Worm (Caenorhabditis elegans) whole organism, L4 larva: Measurements from ENCODE around the gene fum-1.

Experiments
- F10B5.3 ChIP-seq: sonication (generic microtip); optimal IDR thresholded peaks from 2 replicates; lab custom pipeline; 2016; ENCODE audit warnings: mild to moderate bottlenecking, missing genetic modification characterization, missing compliant biosample characterization
- F37D6.2 ChIP-seq: sonication (generic microtip); optimal IDR thresholded peaks from 2 replicates; lab custom pipeline; 2016; ENCODE audit warnings: mild to moderate bottlenecking, missing genetic modification characterization, missing compliant biosample characterization
- F49E8.2 ChIP-seq: sonication (generic microtip); optimal IDR thresholded peaks from 2 replicates; lab custom pipeline; 2016; ENCODE audit warnings: missing compliant biosample characterization, mild to moderate bottlenecking, missing genetic modification characterization, borderline replicate concordance
- Y105C5A.15 ChIP-seq: fragments of 200-800 bp; sonication (Bioruptor generic); IDR thresholded peaks from 2 replicates; pipeline ENCODE4 v1.3.6; 2022; ENCODE audit warnings: missing genetic modification characterization, missing compliant biosample characterization
- aha-1 ChIP-seq: fragments of 150-350 bp; peaks from one replicate; lab custom pipeline; 2014; ENCODE audit warnings: missing biosample characterization, missing genetic modification characterization
- arid-1 ChIP-seq: fragments of 200-800 bp; sonication (Bioruptor generic); conservative IDR thresholded peaks from 2 replicates; pipeline ENCODE4 v1.3.6; 2022; ENCODE audit warnings: missing genetic modification reagents, missing genetic modification characterization, missing compliant biosample characterization
- ceh-28 ChIP-seq: fragments of 150-350 bp; optimal IDR thresholded peaks from 2 replicates; lab custom pipeline; 2014; ENCODE audit warnings: missing biosample characterization, missing genetic modification reagents, missing genetic modification characterization
- ceh-44 ChIP-seq: fragments of 200-800 bp; sonication (Bioruptor generic); IDR thresholded peaks from 2 replicates; pipeline ENCODE4 v1.3.6; 2022; ENCODE audit warnings: missing genetic modification reagents, missing genetic modification characterization, missing compliant biosample characterization
- ceh-62 ChIP-seq: sonication (generic microtip); optimal IDR thresholded peaks from 2 replicates; lab custom pipeline; 2017; ENCODE audit warnings: missing biosample characterization, missing genetic modification characterization
- ces-1 ChIP-seq: fragments of 150-350 bp; sonication (generic microtip); optimal IDR thresholded peaks from 4 replicates; lab custom pipeline; 2014; ENCODE audit warnings: missing biosample characterization, missing genetic modification reagents, missing genetic modification characterization
- cey-2 ChIP-seq: sonication (generic microtip); optimal IDR thresholded peaks from 3 replicates; lab custom pipeline; 2017; ENCODE audit warnings: missing genetic modification characterization, mild to moderate bottlenecking, missing compliant biosample characterization, antibody characterized with exemption, borderline replicate concordance; ENCODE audit not compliant: insufficient read depth
- ctbp-1 ChIP-seq: fragments of 200-800 bp; sonication (Bioruptor generic); IDR thresholded peaks from 2 replicates; pipeline ENCODE4 v1.3.6; 2022; ENCODE audit warnings: missing genetic modification reagents, missing genetic modification characterization, missing compliant biosample characterization
- daf-8 ChIP-seq: fragments of 200-800 bp; sonication (Bioruptor generic); IDR thresholded peaks from 2 replicates; pipeline ENCODE4 v1.3.6; 2022; ENCODE audit warnings: missing genetic modification characterization, missing compliant biosample characterization
- dmd-6 ChIP-seq: fragments of 200-800 bp; sonication (Bioruptor generic); IDR thresholded peaks from 2 replicates; pipeline ENCODE4 v1.3.6; 2022; ENCODE audit warnings: missing genetic modification reagents, missing genetic modification characterization, missing compliant biosample characterization
- dpl-1 ChIP-seq: fragments of 150-350 bp; optimal IDR thresholded peaks from 2 replicates; lab custom pipeline; 2014; ENCODE audit warnings: missing biosample characterization, missing genetic modification reagents, missing genetic modification characterization
- duxl-1 ChIP-seq: sonication (generic microtip); optimal IDR thresholded peaks from 2 replicates; lab custom pipeline; 2016; ENCODE audit warnings: mild to moderate bottlenecking, missing genetic modification characterization, moderate library complexity, missing compliant biosample characterization; ENCODE audit not compliant: poor library complexity
- fos-1 ChIP-seq: fragments of 150-350 bp; optimal IDR thresholded peaks from 2 replicates; lab custom pipeline; 2014; ENCODE audit warnings: missing biosample characterization, missing genetic modification characterization
- hlh-30 ChIP-seq: sonication (generic microtip); optimal IDR thresholded peaks from 2 replicates; lab custom pipeline; 2017; ENCODE audit warnings: antibody characterized with exemption, mild to moderate bottlenecking, missing genetic modification characterization, missing compliant biosample characterization; ENCODE audit not compliant: insufficient read depth
- hmg-1.1 ChIP-seq: fragments of 200-800 bp; sonication (Bioruptor generic); IDR thresholded peaks from 2 replicates; pipeline ENCODE4 v1.3.6; 2022; ENCODE audit warnings: missing genetic modification reagents, missing genetic modification characterization, missing compliant biosample characterization
- jun-1 ChIP-seq: fragments of 150-350 bp; optimal IDR thresholded peaks from 2 replicates; lab custom pipeline; 2014; ENCODE audit warnings: missing biosample characterization, missing genetic modification reagents, missing genetic modification characterization
- lim-7 ChIP-seq: fragments of 200-800 bp; sonication (Bioruptor generic); IDR thresholded peaks from 2 replicates; pipeline ENCODE4 v1.3.6; 2022; ENCODE audit warnings: missing genetic modification characterization, missing compliant biosample characterization
- lin-15B ChIP-seq: fragments of 150-350 bp; sonication (generic microtip); optimal IDR thresholded peaks from 3 replicates; lab custom pipeline; 2014; ENCODE audit warnings: missing biosample characterization, missing genetic modification characterization
- lin-38 ChIP-seq: fragments of 200-800 bp; sonication (Bioruptor generic); IDR thresholded peaks from 2 replicates; pipeline ENCODE4 v1.3.6; 2022; ENCODE audit warnings: missing genetic modification reagents, missing genetic modification characterization, missing compliant biosample characterization
- lir-3 ChIP-seq: sonication (generic microtip); optimal IDR thresholded peaks from 2 replicates; lab custom pipeline; 2016; ENCODE audit warnings: mild to moderate bottlenecking, missing genetic modification characterization, missing compliant biosample characterization
- lsy-2 ChIP-seq, 2 experiments: fragments of 150-350 bp in 1 of 2; sonication (generic microtip) in 1 of 2; optimal IDR thresholded peaks; 2 replicates each; lab custom pipeline; 2014 to 2017; ENCODE audit warnings: missing biosample characterization in 2 of 2, missing genetic modification characterization in 2 of 2
- madf-5 ChIP-seq, 2 experiments: fragments of 200-800 bp; sonication (Bioruptor generic); IDR thresholded peaks; 2 replicates each; pipeline ENCODE4 v1.3.6; 2022; ENCODE audit warnings: missing compliant biosample characterization in 2 of 2, missing genetic modification characterization in 2 of 2
- mep-1 ChIP-seq: fragments of 150-350 bp; sonication (generic microtip); optimal IDR thresholded peaks from 3 replicates; lab custom pipeline; 2014; ENCODE audit warnings: missing biosample characterization, missing genetic modification characterization
- mxl-2 ChIP-seq: fragments of 200-800 bp; sonication (Bioruptor generic); conservative IDR thresholded peaks from 2 replicates; pipeline ENCODE4 v1.3.6; 2022; ENCODE audit warnings: missing genetic modification reagents, missing genetic modification characterization, missing compliant biosample characterization
- nhr-237 ChIP-seq: sonication (generic microtip); optimal IDR thresholded peaks from 2 replicates; lab custom pipeline; 2017; ENCODE audit warnings: missing biosample characterization, missing genetic modification characterization
- nhr-28 ChIP-seq: fragments of 150-350 bp; optimal IDR thresholded peaks from 2 replicates; lab custom pipeline; 2014; ENCODE audit warnings: missing biosample characterization, missing genetic modification characterization
- nhr-41 ChIP-seq: fragments of 200-800 bp; sonication (Bioruptor generic); IDR thresholded peaks from 2 replicates; pipeline ENCODE4 v1.3.6; 2022; ENCODE audit warnings: missing genetic modification reagents, missing genetic modification characterization, missing compliant biosample characterization
- nhr-48 ChIP-seq: sonication (generic microtip); optimal IDR thresholded peaks from 2 replicates; lab custom pipeline; 2016; ENCODE audit warnings: mild to moderate bottlenecking, missing genetic modification characterization, missing compliant biosample characterization
- nhr-77 ChIP-seq: fragments of 150-350 bp; optimal IDR thresholded peaks from 2 replicates; lab custom pipeline; 2014; ENCODE audit warnings: missing biosample characterization, missing genetic modification characterization
- pqm-1 ChIP-seq: sonication (generic microtip); optimal IDR thresholded peaks from 2 replicates; lab custom pipeline; 2017; ENCODE audit warnings: missing biosample characterization, missing genetic modification characterization
- rbr-2 ChIP-seq: sonication (generic microtip); optimal IDR thresholded peaks from 2 replicates; lab custom pipeline; 2016; ENCODE audit warnings: missing genotype, missing genetic modification characterization, missing compliant biosample characterization
- sdz-12 ChIP-seq: fragments of 200-800 bp; sonication (Bioruptor generic); optimal IDR thresholded peaks from 2 replicates; lab custom pipeline; 2018; ENCODE audit warnings: mild to moderate bottlenecking, missing genetic modification characterization, missing compliant biosample characterization
- skn-1 ChIP-seq: fragments of 150-350 bp; optimal IDR thresholded peaks from 2 replicates; lab custom pipeline; 2014; ENCODE audit warnings: missing biosample characterization, missing genetic modification characterization
- snpc-1.2 ChIP-seq: fragments of 200-800 bp; sonication (Bioruptor generic); IDR thresholded peaks from 2 replicates; pipeline ENCODE4 v1.3.6; 2022; ENCODE audit warnings: missing genetic modification reagents, missing genetic modification characterization, missing compliant biosample characterization
- spr-3 ChIP-seq: fragments of 200-800 bp; sonication (Bioruptor generic); optimal IDR thresholded peaks from 2 replicates; lab custom pipeline; 2018; ENCODE audit warnings: mild to moderate bottlenecking, missing genetic modification characterization, missing compliant biosample characterization
- unc-39 ChIP-seq: sonication (generic microtip); optimal IDR thresholded peaks from 2 replicates; lab custom pipeline; 2017; ENCODE audit warnings: missing biosample characterization, missing genetic modification characterization
- unc-62 ChIP-seq, 3 experiments: fragments of 150-350 bp in 1 of 3; sonication (generic microtip); optimal IDR thresholded peaks in 2 of 3; peaks in 1 of 3; 1 replicate in 1 of 3; 2 replicates in 2 of 3; lab custom pipeline; 2014 to 2017; ENCODE audit warnings: missing biosample characterization in 3 of 3, missing genetic modification characterization in 3 of 3, missing genetic modification reagents in 3 of 3, missing genotype in 1 of 3
- vab-7 ChIP-seq: fragments of 200-800 bp; sonication (Bioruptor generic); IDR thresholded peaks from 2 replicates; pipeline ENCODE4 v1.3.6; 2022; ENCODE audit warnings: missing genetic modification reagents, missing genetic modification characterization, missing compliant biosample characterization
- zfp-2 ChIP-seq: sonication (generic microtip); optimal IDR thresholded peaks from 2 replicates; lab custom pipeline; 2016; ENCODE audit warnings: mild to moderate bottlenecking, missing genetic modification characterization, missing compliant biosample characterization
- zfp-3 ChIP-seq: fragments of 200-800 bp; sonication (Bioruptor generic); conservative IDR thresholded peaks from 2 replicates; pipeline ENCODE4 v1.3.6; 2022; ENCODE audit warnings: missing genetic modification reagents, missing genetic modification characterization, missing compliant biosample characterization
- zip-11 ChIP-seq: fragments of 200-800 bp; sonication (Bioruptor generic); IDR thresholded peaks from 2 replicates; pipeline ENCODE4 v1.3.6; 2022; ENCODE audit warnings: missing genetic modification characterization, missing compliant biosample characterization
- ztf-11 ChIP-seq: fragments of 150-350 bp; optimal IDR thresholded peaks from 2 replicates; lab custom pipeline; 2014; ENCODE audit warnings: missing biosample characterization, missing genetic modification characterization
- ztf-7 ChIP-seq: fragments of 150-350 bp; optimal IDR thresholded peaks from 2 replicates; lab custom pipeline; 2014; ENCODE audit warnings: missing biosample characterization, missing genetic modification characterization

fum-1 gene

DNA sequence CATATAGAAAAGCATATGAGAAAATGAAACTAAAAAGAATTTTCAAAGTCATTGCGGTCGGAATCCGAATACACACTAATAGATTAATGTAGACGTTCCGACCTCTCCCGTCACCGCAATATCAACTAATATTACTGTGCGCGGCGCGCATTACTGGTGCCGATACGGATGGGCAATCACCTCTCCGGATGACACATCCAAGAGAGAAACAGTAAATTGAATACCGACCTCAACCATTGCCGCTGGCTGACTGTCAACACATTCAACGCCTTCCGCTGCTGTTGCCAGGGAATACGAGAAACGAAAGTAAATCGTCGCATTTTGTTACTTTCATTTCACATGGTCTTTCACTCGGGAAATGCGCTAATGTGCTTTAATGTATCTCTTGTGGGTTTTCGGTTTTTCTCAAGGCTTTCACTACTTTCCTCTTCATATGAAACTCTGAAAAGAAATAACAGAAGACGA is 29.5 kb downstream of the fum-1 start (continued):
- no peak for TF ChIP-seq unc-39 (tag; lab: Kevin White, UChicago)
- TF ChIP-seq ctbp-1 (GFP tag; lab: Robert Waterston, UW): peak; percentile 49; the same call in 1 of the 2 replicates
- no peak for TF ChIP-seq sdz-12 (GFP tag; lab: Kevin White, UChicago)
- peak; percentile 17; the same call in 1 of the 2 replicates for TF ChIP-seq lim-7 (GFP tag; lab: Robert Waterston, UW)
- no peak for TF ChIP-seq zfp-3
- peak; percentile 70 for TF ChIP-seq lin-38 (GFP tag; lab: Robert Waterston, UW)
- TF ChIP-seq dmd-6 (GFP tag; lab: Robert Waterston, UW): no peak
- no peak for TF ChIP-seq ztf-7 (tag; lab: Kevin White, UChicago)
- TF ChIP-seq jun-1 (tag; lab: Kevin White, UChicago): no peak
- peak; percentile 91 for TF ChIP-seq Y105C5A.15 (GFP tag; lab: Robert Waterston, UW)
- TF ChIP-seq F37D6.2 (tag; lab: Kevin White, UChicago): no peak
- TF ChIP-seq rbr-2 (tag; lab: Kevin White, UChicago): no peak
- no peak for TF ChIP-seq lir-3 (tag; lab: Kevin White, UChicago)
- no peak for TF ChIP-seq ceh-44
- TF ChIP-seq pqm-1 (tag; lab: Kevin White, UChicago): no peak
- no peak for TF ChIP-seq vab-7 (GFP tag; lab: Robert Waterston, UW)
- TF ChIP-seq hlh-30 (tag; lab: Kevin White, UChicago): no peak
- no peak for TF ChIP-seq lin-15B
- no peak for TF ChIP-seq cey-2 (tag; lab: Kevin White, UChicago)
- TF ChIP-seq daf-8 (GFP tag; lab: Robert Waterston, UW): no peak
- no peak for TF ChIP-seq fos-1
- peak; percentile 43 for TF ChIP-seq aha-1 (tag; lab: Kevin White, UChicago)
- no peak for TF ChIP-seq ztf-11 (tag; lab: Kevin White, UChicago)
- 0 out of 4 replicates have a peak, but pooled peaks of 1 of the 2 experiments have one; percentile 2 for TF ChIP-seq madf-5 (GFP tag; IDR thresholded peaks at IDR 0.05; lab: Robert Waterston, UW)
- TF ChIP-seq nhr-41 (GFP tag; lab: Robert Waterston, UW): no peak
- TF ChIP-seq zfp-2 (tag; lab: Kevin White, UChicago): no peak
- no peak for TF ChIP-seq snpc-1.2 (GFP tag; lab: Robert Waterston, UW)
- TF ChIP-seq duxl-1 (tag; lab: Kevin White, UChicago): peak; percentile 30
- TF ChIP-seq zip-11: no peak
- TF ChIP-seq dpl-1 (GFP tag; lab: Kevin White, UChicago): no peak
- TF ChIP-seq, all 104 proteins: peak for 30

DNA sequence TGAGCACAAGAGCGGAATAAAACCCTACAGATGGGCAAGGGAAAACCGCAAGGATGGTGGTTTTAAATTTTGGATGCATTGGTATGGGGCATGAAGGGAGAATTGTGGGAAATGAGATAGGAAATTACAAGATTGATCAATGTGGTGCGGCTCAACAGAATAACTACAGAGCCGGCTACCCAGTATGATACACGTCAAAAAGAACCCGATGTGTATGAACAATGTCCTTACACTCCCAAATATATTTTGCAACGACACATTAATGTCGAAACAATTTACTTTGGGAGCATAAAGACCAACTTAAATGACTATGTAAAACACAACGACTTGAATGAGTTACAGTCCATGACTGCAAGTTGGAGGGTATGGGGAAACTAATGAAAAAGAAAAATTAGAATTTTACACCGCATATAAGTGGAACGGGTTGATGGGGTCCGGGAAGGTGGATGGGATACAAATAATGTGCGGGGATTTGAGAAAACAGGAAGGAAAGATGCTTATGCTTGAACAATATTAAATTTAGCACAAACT is 30.3 kb downstream of the fum-1 start:
- no peak for TF ChIP-seq ztf-11 (tag; lab: Kevin White, UChicago)
- TF ChIP-seq dmd-6 (GFP tag; lab: Robert Waterston, UW): no peak
- no peak for TF ChIP-seq mxl-2 (GFP tag; lab: Robert Waterston, UW)
- TF ChIP-seq arid-1 (GFP tag; lab: Robert Waterston, UW): peak; percentile 38; the same call in 1 of the 2 replicates
- TF ChIP-seq lsy-2 (tag; optimal IDR thresholded peaks at IDR 0.05; lab: Kevin White, UChicago): no peak
- no peak for TF ChIP-seq spr-3
- TF ChIP-seq F49E8.2 (tag; lab: Kevin White, UChicago): no peak
- no peak for TF ChIP-seq nhr-237
- TF ChIP-seq skn-1 (tag; lab: Kevin White, UChicago): no peak
- no peak for TF ChIP-seq unc-62 (GFP tag; optimal IDR thresholded peaks at IDR 0.05 in 1 of 2; lab: Kevin White, UChicago)
- TF ChIP-seq unc-62 (tag; optimal IDR thresholded peaks at IDR 0.05; lab: Kevin White, UChicago): no peak
- no peak for TF ChIP-seq F10B5.3
- no peak for TF ChIP-seq ceh-28 (tag; lab: Kevin White, UChicago)
- no peak for TF ChIP-seq pqm-1 (tag; lab: Kevin White, UChicago)
- no peak for TF ChIP-seq ces-1 (GFP tag; lab: Kevin White, UChicago)
- 0 out of 2 replicates have a peak, but pooled peaks have one; percentile 16 for TF ChIP-seq ctbp-1 (GFP tag; lab: Robert Waterston, UW)
- no peak for TF ChIP-seq zfp-2 (tag; lab: Kevin White, UChicago)
- TF ChIP-seq nhr-48: no peak
- no peak for TF ChIP-seq hmg-1.1 (GFP tag; lab: Robert Waterston, UW)
- no peak for TF ChIP-seq lin-15B
- TF ChIP-seq sdz-12 (GFP tag; lab: Kevin White, UChicago): no peak
- no peak for TF ChIP-seq nhr-77 (tag; lab: Kevin White, UChicago)
- TF ChIP-seq unc-39 (tag; lab: Kevin White, UChicago): no peak
- TF ChIP-seq nhr-28 (tag; lab: Kevin White, UChicago): no peak
- peak; percentile 35; the same call in 1 of the 2 replicates for TF ChIP-seq lin-38 (GFP tag; lab: Robert Waterston, UW)
- TF ChIP-seq ceh-62 (tag; lab: Kevin White, UChicago): no peak
- TF ChIP-seq daf-8 (GFP tag; lab: Robert Waterston, UW): no peak
- TF ChIP-seq mep-1 (tag; lab: Kevin White, UChicago): no peak
- TF ChIP-seq nhr-41 (GFP tag; lab: Robert Waterston, UW): 0 out of 2 replicates have a peak, but pooled peaks have one; percentile 5
- TF ChIP-seq madf-5 (GFP tag; IDR thresholded peaks at IDR 0.05; lab: Robert Waterston, UW): peak in 1 of 2 experiments; percentile 4; a peak in 2 of 4 replicates
